Fruit fly (Drosophila melanogaster): ENCODE data around the gene Rsph9.

Rsph9 gene

DNA sequence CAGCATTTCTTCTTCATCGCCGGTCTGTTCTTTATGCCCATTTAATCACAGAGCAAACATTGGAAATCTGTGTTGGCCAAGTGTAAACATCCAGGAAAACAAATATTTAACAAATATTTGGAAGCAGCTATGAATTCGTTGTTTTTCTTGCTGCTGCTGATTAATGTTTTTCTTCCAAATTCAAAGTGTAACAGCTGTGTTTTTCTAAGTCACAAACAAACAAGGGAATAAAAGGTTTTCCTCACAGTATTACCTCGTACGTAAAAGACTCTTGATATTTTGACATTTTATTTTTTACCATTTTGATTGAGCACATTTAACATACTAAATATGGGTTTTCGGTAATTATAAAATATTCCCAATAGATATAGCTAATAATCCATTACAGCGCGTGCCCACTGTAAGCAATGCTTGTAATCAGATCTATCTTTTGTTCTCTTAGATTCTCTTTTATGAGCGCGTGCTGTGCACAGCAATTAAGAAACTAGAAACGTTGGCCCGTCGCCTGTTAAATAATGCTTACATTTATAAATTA is 33.6 kb downstream of the Rsph9 start (continued):
- peak; percentile 92 for TF ChIP-seq CG2202 (tag; optimal IDR thresholded peaks at IDR 0.05)
- peak; percentile 94 for TF ChIP-seq bowl (GFP tag; IDR thresholded peaks at IDR 0.05)
- TF ChIP-seq CG12391 (tag; optimal IDR thresholded peaks at IDR 0.05), result peak; percentile 95
- TF ChIP-seq wor (GFP tag; IDR thresholded peaks at IDR 0.05), result peak; percentile 86
- peak; percentile 94 for TF ChIP-seq Pdp1 (GFP tag; optimal IDR thresholded peaks at IDR 0.05)
- TF ChIP-seq jing (GFP tag; optimal IDR thresholded peaks at IDR 0.05), result peak; percentile 81
- TF ChIP-seq Lhr (GFP tag; optimal IDR thresholded peaks at IDR 0.05), result peak; percentile 95
- peak; percentile 83 for TF ChIP-seq Nf-YC (tag; optimal IDR thresholded peaks at IDR 0.05)
- peak; percentile 99 for TF ChIP-seq trh (GFP tag; optimal IDR thresholded peaks at IDR 0.05)
- TF ChIP-seq CG3281 (GFP tag; optimal IDR thresholded peaks at IDR 0.05), result peak; percentile 97
- TF ChIP-seq ranshi (GFP tag; IDR thresholded peaks at IDR 0.05), result peak; percentile 88
- peak; percentile 98 for TF ChIP-seq Fer3 (tag; optimal IDR thresholded peaks at IDR 0.05)
- TF ChIP-seq CG5245 (GFP tag; optimal IDR thresholded peaks at IDR 0.05), result peak; percentile 96
- peak; percentile 85 for TF ChIP-seq Vsx1 (GFP tag; optimal IDR thresholded peaks at IDR 0.05)
- TF ChIP-seq CG5180 (GFP tag; optimal IDR thresholded peaks at IDR 0.05), result peak; percentile 92
- peak; percentile 80 for TF ChIP-seq Hand (GFP tag; optimal IDR thresholded peaks at IDR 0.05)
- TF ChIP-seq usp (GFP tag; optimal IDR thresholded peaks at IDR 0.05), result no peak
- peak; percentile 91 for TF ChIP-seq CG12155 (GFP tag; optimal IDR thresholded peaks at IDR 0.05)
- TF ChIP-seq Bteb2 (GFP tag; optimal IDR thresholded peaks at IDR 0.05), result peak; percentile 93
- no peak for TF ChIP-seq Sin3A (optimal IDR thresholded peaks at IDR 0.05)
- peak; percentile 77 for TF ChIP-seq CG4617 (GFP tag; optimal IDR thresholded peaks at IDR 0.05; ENCODE audit: borderline replicate concordance)
- TF ChIP-seq CG4360 (GFP tag; IDR thresholded peaks at IDR 0.05), result peak; percentile 85
- no peak for TF ChIP-seq vnd (GFP tag; IDR thresholded peaks at IDR 0.05; ENCODE audit: partially characterized antibody)
- peak; percentile 92 for TF ChIP-seq CG31365 (tag; optimal IDR thresholded peaks at IDR 0.05)
- TF ChIP-seq bab2 (GFP tag; optimal IDR thresholded peaks at IDR 0.05), result peak; percentile 96
- no peak for TF ChIP-seq CG16813 (GFP tag; IDR thresholded peaks at IDR 0.05; ENCODE audit: partially characterized antibody)
- TF ChIP-seq CG4854 (GFP tag; optimal IDR thresholded peaks at IDR 0.05), result peak; percentile 98
- peak; percentile 71 for TF ChIP-seq CG30020 (tag; optimal IDR thresholded peaks at IDR 0.05)
- TF ChIP-seq D19B (GFP tag; optimal IDR thresholded peaks at IDR 0.05), result peak; percentile 88
- TF ChIP-seq CG18011 (GFP tag; optimal IDR thresholded peaks at IDR 0.05), result peak; percentile 82
- TF ChIP-seq CG10366 (GFP tag; IDR thresholded peaks at IDR 0.05), result peak; percentile 92
- TF ChIP-seq Bdp1 (GFP tag; optimal IDR thresholded peaks at IDR 0.05), result peak; percentile 73
- TF ChIP-seq CG9876 (GFP tag; optimal IDR thresholded peaks at IDR 0.05), result peak; percentile 82
- TF ChIP-seq Stat92E (GFP tag; optimal IDR thresholded peaks at IDR 0.05), result peak in 1 of 3 experiments; percentile 88
- TF ChIP-seq Elba2 (GFP tag; optimal IDR thresholded peaks at IDR 0.05), result peak; percentile 44
- peak; percentile 49 to 97 for TF ChIP-seq bsh (GFP tag; optimal IDR thresholded peaks at IDR 0.05)
- TF ChIP-seq Gsc (GFP tag; IDR thresholded peaks at IDR 0.05), result no peak; the same call in 1 of the 2 replicates
- no peak for TF ChIP-seq h (optimal IDR thresholded peaks at IDR 0.05)
- TF ChIP-seq Mes4 (GFP tag; optimal IDR thresholded peaks at IDR 0.05), result peak; percentile 83
- peak; percentile 89 for TF ChIP-seq CG12942 (GFP tag; optimal IDR thresholded peaks at IDR 0.05)
- TF ChIP-seq pfk (GFP tag; optimal IDR thresholded peaks at IDR 0.05), result peak; percentile 86
- TF ChIP-seq twi (tag; optimal IDR thresholded peaks at IDR 0.05), result peak; percentile 97
- TF ChIP-seq CG13287 (GFP tag; IDR thresholded peaks at IDR 0.05; ENCODE audit: partially characterized antibody), result no peak
- TF ChIP-seq Dbx (GFP tag; IDR thresholded peaks at IDR 0.05), result peak; percentile 93
- TF ChIP-seq seq (GFP tag; IDR thresholded peaks at IDR 0.05), result peak; percentile 93
- TF ChIP-seq ap (GFP tag; IDR thresholded peaks at IDR 0.05), result peak; percentile 89
- peak; percentile 88 for TF ChIP-seq CG8089 (GFP tag; optimal IDR thresholded peaks at IDR 0.05)
- TF ChIP-seq Optix (GFP tag; IDR thresholded peaks at IDR 0.05), result peak; percentile 67; the same call in 1 of the 3 replicates
- TF ChIP-seq CG14965 (GFP tag; optimal IDR thresholded peaks at IDR 0.05; ENCODE audit: borderline replicate concordance), result peak; percentile 95
- TF ChIP-seq salm (tag; optimal IDR thresholded peaks at IDR 0.05), result peak; percentile 86
